Worm (Caenorhabditis elegans): ENCODE measurements around the gene srm-4.

Gene srm-4

DNA sequence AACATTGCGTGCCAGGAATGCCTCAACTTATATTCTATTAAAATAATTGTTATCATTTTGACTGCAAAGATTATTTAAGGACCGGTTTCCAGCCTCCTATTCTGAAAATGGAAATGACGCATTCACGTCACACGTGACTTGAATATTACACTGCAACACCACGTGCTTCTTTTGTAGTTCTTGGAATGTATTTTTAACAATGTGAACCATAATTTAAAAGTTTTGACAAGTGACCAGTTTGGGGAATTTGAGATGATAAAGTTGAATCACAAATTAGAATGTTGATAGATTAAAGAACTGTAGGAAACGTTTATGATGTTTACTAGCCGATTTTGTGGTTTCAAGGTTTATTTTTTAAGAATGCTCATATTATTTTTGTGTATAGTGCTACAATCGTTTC lies 8.5 kb downstream of the srm-4 start, which contains the start of gene F47B8.10:
Gene F47B8.10, plus strand, starts transcription at position 301 of the 400 bp plus-strand sequence.
- TF ChIP-seq flt-1 (GFP tag; IDR thresholded peaks at IDR 0.05) (no peak), cog-1 (tag; optimal IDR thresholded peaks at IDR 0.05) (no peak), ref-1 (GFP tag; conservative IDR thresholded peaks at IDR 0.05) (no peak), ztf-23 (GFP tag; IDR thresholded peaks at IDR 0.05) (no peak), tab-1 (GFP tag; IDR thresholded peaks at IDR 0.05) (no peak), T22C8.4 (GFP tag; IDR thresholded peaks at IDR 0.05) (no peak), klf-2 (GFP tag; conservative IDR thresholded peaks at IDR 0.05) (no peak), ztf-29 (GFP tag; IDR thresholded peaks at IDR 0.05) (no peak), med-1 (GFP tag; optimal IDR thresholded peaks at IDR 0.05; ENCODE audit: insufficient read depth) (no peak)

DNA sequence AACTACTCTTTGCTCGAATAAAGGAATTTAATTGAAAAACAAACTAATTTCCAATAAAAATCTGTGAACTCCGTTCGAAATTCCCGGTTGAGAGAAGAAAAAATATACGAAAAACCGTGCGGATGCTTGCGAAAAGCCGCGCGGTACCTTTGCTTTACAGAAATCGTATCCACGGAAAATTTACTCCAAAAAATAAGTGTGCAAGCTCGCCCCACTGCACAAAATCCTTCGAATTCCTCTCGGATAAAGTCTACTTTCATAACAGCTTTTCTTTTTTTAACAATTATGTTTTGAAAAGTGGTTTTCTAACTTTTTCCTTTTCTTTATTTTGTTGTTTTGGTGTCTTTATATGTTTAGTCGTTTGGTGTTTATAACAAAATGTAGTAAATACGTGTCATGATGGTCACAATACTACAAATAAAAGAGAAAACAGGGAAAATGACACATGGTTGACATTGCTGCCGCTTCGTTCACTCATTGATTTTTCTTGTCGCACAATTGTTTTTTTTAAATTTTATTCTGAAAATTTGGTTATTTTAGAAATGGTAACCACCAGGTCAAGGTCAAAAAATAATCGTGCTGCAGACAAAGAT lies 14.1 kb downstream of the srm-4 start, which contains the start of gene cept-2:
Gene cept-2, plus strand, starts transcription at position 533 of the 593 bp plus-strand sequence.
- peak; percentile 77 for TF ChIP-seq ztf-23 (GFP tag; IDR thresholded peaks at IDR 0.05)
- TF ChIP-seq med-1 (GFP tag; optimal IDR thresholded peaks at IDR 0.05; ENCODE audit: insufficient read depth): no peak
- peak; percentile 78 for TF ChIP-seq flt-1 (GFP tag; IDR thresholded peaks at IDR 0.05)
- 0 out of 2 replicates have a peak, but pooled peaks have one; percentile 54 for TF ChIP-seq klf-2 (GFP tag; conservative IDR thresholded peaks at IDR 0.05)
- TF ChIP-seq ztf-29 (GFP tag; IDR thresholded peaks at IDR 0.05): no peak
- no peak for TF ChIP-seq ref-1 (GFP tag; conservative IDR thresholded peaks at IDR 0.05)
- no peak for TF ChIP-seq T22C8.4 (GFP tag; IDR thresholded peaks at IDR 0.05)
- peak; percentile 84 for TF ChIP-seq cog-1 (tag; optimal IDR thresholded peaks at IDR 0.05)

DNA sequence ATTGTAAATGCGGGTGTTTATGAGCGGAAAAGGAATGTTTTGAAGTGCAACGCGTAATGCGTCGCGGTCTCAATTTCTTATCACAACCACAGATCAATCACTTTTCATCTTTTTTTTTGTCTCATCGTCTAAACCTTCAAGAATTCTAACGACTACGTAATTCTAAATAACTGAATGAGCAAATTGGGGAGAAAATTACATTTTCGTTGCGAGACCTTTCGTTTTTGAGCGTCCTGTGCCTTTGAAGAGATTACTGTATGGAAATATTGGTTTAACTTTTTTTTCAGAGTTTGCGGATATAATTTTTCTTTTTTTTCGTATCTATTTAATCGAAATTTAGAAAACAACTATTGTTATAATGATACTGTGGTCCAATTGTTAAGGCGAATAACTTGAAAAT lies 17.3 kb downstream of the srm-4 start:
- TF ChIP-seq ref-1 (GFP tag; conservative IDR thresholded peaks at IDR 0.05): no peak
- TF ChIP-seq med-1 (GFP tag; optimal IDR thresholded peaks at IDR 0.05; ENCODE audit: insufficient read depth): no peak
- TF ChIP-seq ztf-29 (GFP tag; IDR thresholded peaks at IDR 0.05): no peak

DNA sequence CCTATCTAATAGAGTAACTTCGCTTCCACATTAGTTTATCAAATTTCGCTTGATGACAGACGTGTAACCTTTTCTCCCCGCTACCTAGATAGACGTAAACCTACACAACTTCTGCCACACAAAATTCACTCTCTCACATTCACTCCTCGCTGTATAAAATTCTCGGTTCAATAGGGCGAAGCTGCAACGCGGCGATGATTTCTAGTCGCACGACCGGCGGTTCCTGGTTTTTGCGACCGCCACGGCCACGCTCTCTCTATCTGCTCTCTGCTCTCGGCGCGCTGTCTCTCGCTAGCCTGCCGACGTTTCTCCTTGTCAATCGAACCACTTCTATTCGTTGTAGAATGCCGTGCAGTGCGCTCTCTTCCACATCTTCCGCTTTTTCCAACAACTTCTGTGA lies 17.7 kb downstream of the srm-4 start:
- TF ChIP-seq cog-1 (tag; optimal IDR thresholded peaks at IDR 0.05) (no peak), T22C8.4 (GFP tag; IDR thresholded peaks at IDR 0.05) (no peak), tab-1 (GFP tag; IDR thresholded peaks at IDR 0.05) (no peak), flt-1 (GFP tag; IDR thresholded peaks at IDR 0.05) (peak; percentile 35; the same call in 1 of the 2 replicates)

DNA sequence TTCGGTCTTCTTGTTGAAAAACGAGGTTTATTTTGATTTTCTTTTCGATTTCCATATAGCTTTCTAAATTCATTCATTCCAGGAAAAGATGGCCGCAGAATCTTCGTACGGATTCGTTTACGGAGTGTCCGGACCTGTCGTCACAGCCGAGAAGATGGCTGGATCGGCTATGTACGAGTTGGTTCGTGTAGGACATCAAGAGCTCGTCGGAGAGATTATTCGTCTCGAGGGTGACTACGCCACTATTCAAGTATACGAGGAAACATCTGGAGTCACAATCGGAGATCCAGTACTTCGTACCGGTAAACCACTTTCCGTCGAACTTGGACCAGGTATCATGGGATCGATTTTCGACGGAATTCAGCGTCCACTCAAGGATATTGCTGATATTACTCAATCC lies 18.4 kb downstream of the srm-4 start, which contains the start of gene vha-13:
Gene vha-13, plus strand, starts transcription at position 81 of the 400 bp plus-strand sequence.
- TF ChIP-seq ztf-29 (GFP tag; IDR thresholded peaks at IDR 0.05) (no peak), tab-1 (GFP tag; IDR thresholded peaks at IDR 0.05) (no peak), ztf-23 (GFP tag; IDR thresholded peaks at IDR 0.05) (no peak), med-1 (GFP tag; optimal IDR thresholded peaks at IDR 0.05; ENCODE audit: insufficient read depth) (no peak), ref-1 (GFP tag; conservative IDR thresholded peaks at IDR 0.05) (no peak), cog-1 (tag; optimal IDR thresholded peaks at IDR 0.05) (no peak), flt-1 (GFP tag; IDR thresholded peaks at IDR 0.05) (no peak), T22C8.4 (GFP tag; IDR thresholded peaks at IDR 0.05) (no peak), klf-2 (GFP tag; conservative IDR thresholded peaks at IDR 0.05) (no peak)

- 0 out of 2 replicates have a peak, but pooled peaks have one; percentile 57 for TF ChIP-seq flt-1 (GFP tag; IDR thresholded peaks at IDR 0.05)
- no peak for TF ChIP-seq ztf-23 (GFP tag; IDR thresholded peaks at IDR 0.05)
These were observed 18.8 kb downstream of the srm-4 start for ce11 chrV:14352032-14352431.

DNA sequence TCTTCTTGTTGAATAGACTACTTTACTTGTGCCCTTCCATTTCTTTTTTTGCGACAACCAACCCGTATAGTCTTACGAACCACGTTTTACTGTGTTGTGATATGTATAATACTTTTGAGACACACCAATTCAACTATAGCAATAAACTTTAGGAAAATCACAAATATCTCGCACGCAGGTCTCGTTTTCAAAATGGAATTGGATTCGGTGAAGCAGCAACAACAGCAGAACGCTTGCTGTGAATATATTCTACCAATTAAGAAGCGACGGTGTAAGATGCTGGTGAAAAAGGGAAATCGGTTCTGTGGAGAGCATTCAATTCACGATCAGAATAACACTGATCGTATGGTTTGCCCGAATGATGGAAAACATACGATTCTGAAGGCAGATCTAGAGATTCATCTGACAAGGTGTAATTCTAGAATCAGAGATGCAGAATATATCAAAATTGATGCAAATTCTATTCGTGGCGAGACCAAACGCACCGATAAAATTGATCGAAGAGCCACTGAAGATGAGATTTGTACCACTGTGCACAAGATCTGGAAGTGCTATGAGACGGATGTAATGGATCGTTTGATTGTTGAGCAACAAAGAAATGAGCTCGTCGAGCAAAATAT lies 21.2 kb downstream of the srm-4 start, which contains the start of gene Y49A3A.3:
Gene Y49A3A.3, plus strand, starts transcription at position 153 of the 620 bp plus-strand sequence.
- TF ChIP-seq ztf-23 (GFP tag; IDR thresholded peaks at IDR 0.05) (no peak), cog-1 (tag; optimal IDR thresholded peaks at IDR 0.05) (no peak), klf-2 (GFP tag; conservative IDR thresholded peaks at IDR 0.05) (no peak), med-1 (GFP tag; optimal IDR thresholded peaks at IDR 0.05; ENCODE audit: insufficient read depth) (no peak), flt-1 (GFP tag; IDR thresholded peaks at IDR 0.05) (no peak), T22C8.4 (GFP tag; IDR thresholded peaks at IDR 0.05) (no peak), tab-1 (GFP tag; IDR thresholded peaks at IDR 0.05) (no peak), ref-1 (GFP tag; conservative IDR thresholded peaks at IDR 0.05) (no peak), ztf-29 (GFP tag; IDR thresholded peaks at IDR 0.05) (no peak)

- TF ChIP-seq cog-1 (tag; optimal IDR thresholded peaks at IDR 0.05) (peak; percentile 2), med-1 (GFP tag; optimal IDR thresholded peaks at IDR 0.05; ENCODE audit: insufficient read depth) (no peak), ztf-29 (GFP tag; IDR thresholded peaks at IDR 0.05) (no peak), T22C8.4 (GFP tag; IDR thresholded peaks at IDR 0.05) (no peak), flt-1 (GFP tag; IDR thresholded peaks at IDR 0.05) (0 out of 2 replicates have a peak, but pooled peaks have one; percentile 34), ztf-23 (GFP tag; IDR thresholded peaks at IDR 0.05) (no peak)
These were observed 22.6 kb downstream of the srm-4 start, which contains the start of gene cyn-1 for ce11 chrV:14355738-14356368. Gene cyn-1 (plus strand): TSS chrV:14356076.

ce11 chrV:14358577-14358976 lies 25.4 kb downstream of the srm-4 start, which contains the start of gene Y49A3A.4:
Gene Y49A3A.4 (minus strand): TSS chrV:14358890.
- TF ChIP-seq ztf-29 (GFP tag; IDR thresholded peaks at IDR 0.05) (no peak), tab-1 (GFP tag; IDR thresholded peaks at IDR 0.05) (no peak), ref-1 (GFP tag; conservative IDR thresholded peaks at IDR 0.05) (no peak), klf-2 (GFP tag; conservative IDR thresholded peaks at IDR 0.05) (no peak), cog-1 (tag; optimal IDR thresholded peaks at IDR 0.05) (no peak), T22C8.4 (GFP tag; IDR thresholded peaks at IDR 0.05) (no peak), flt-1 (GFP tag; IDR thresholded peaks at IDR 0.05) (no peak), med-1 (GFP tag; optimal IDR thresholded peaks at IDR 0.05; ENCODE audit: insufficient read depth) (no peak), ztf-23 (GFP tag; IDR thresholded peaks at IDR 0.05) (no peak)
